Worm (Caenorhabditis elegans) whole organism, young adult: Measurements from ENCODE around the gene Y43F8B.7.

Source experiments
- B0035.1 ChIP-seq: sonication (generic microtip); optimal IDR thresholded peaks from 2 replicates; lab custom pipeline; 2016; ENCODE audit warnings: missing genetic modification characterization, mild to moderate bottlenecking, missing compliant biosample characterization, missing genotype, missing genetic modification reagents
- B0336.3 ChIP-seq: fragments of 200-800 bp; sonication (Bioruptor generic); IDR thresholded peaks from 2 replicates; pipeline ENCODE4 v1.3.6; 2022; ENCODE audit warnings: missing genetic modification characterization, missing compliant biosample characterization
- F22D6.2 ChIP-seq: sonication (generic microtip); optimal IDR thresholded peaks from 2 replicates; lab custom pipeline; 2016; ENCODE audit warnings: mild to moderate bottlenecking, missing genetic modification characterization, missing compliant biosample characterization
- F23B12.7 ChIP-seq: sonication (generic microtip); optimal IDR thresholded peaks from 2 replicates; lab custom pipeline; 2017; ENCODE audit warnings: missing genetic modification characterization, mild to moderate bottlenecking, missing compliant biosample characterization, antibody characterized with exemption, moderate library complexity; ENCODE audit not compliant: insufficient read depth
- K11D2.4 ChIP-seq: fragments of 200-800 bp; sonication (Bioruptor generic); IDR thresholded peaks from 2 replicates; pipeline ENCODE4 v1.3.6; 2022; ENCODE audit warnings: missing genetic modification reagents, missing genetic modification characterization, missing compliant biosample characterization
- K12H6.12 ChIP-seq: fragments of 200-800 bp; sonication (Bioruptor generic); optimal IDR thresholded peaks from 2 replicates; lab custom pipeline; 2018; ENCODE audit warnings: mild to moderate bottlenecking, missing genetic modification characterization, missing compliant biosample characterization
- Y53G8AR.9 ChIP-seq: fragments of 200-800 bp; sonication (Bioruptor generic); conservative IDR thresholded peaks from 2 replicates; pipeline ENCODE4 v1.3.6; 2022; ENCODE audit warnings: missing genetic modification reagents, missing genetic modification characterization, missing compliant biosample characterization
- ZK185.1 ChIP-seq: sonication (generic microtip); optimal IDR thresholded peaks from 2 replicates; lab custom pipeline; 2016; ENCODE audit warnings: mild to moderate bottlenecking, missing genetic modification characterization, missing compliant biosample characterization; ENCODE audit not compliant: poor library complexity, severe bottlenecking
- atf-7 ChIP-seq: sonication (generic microtip); optimal IDR thresholded peaks from 2 replicates; lab custom pipeline; 2017; ENCODE audit warnings: mild to moderate bottlenecking, missing genetic modification characterization, missing compliant biosample characterization
- attf-5 ChIP-seq: fragments of 200-800 bp; sonication (Bioruptor generic); optimal IDR thresholded peaks from 2 replicates; lab custom pipeline; 2018; ENCODE audit warnings: mild to moderate bottlenecking, missing genetic modification characterization, missing compliant biosample characterization
- cebp-2 ChIP-seq: fragments of 200-800 bp; sonication (Bioruptor generic); IDR thresholded peaks from 2 replicates; pipeline ENCODE4 v1.3.6; 2022; ENCODE audit warnings: missing genetic modification characterization, missing compliant biosample characterization
- ceh-58 ChIP-seq: fragments of 200-800 bp; sonication (Bioruptor generic); IDR thresholded peaks from 2 replicates; pipeline ENCODE4 v1.3.6; 2022; ENCODE audit warnings: missing genetic modification characterization, missing compliant biosample characterization
- chd-7 ChIP-seq: sonication (generic microtip); optimal IDR thresholded peaks from 2 replicates; lab custom pipeline; 2016; ENCODE audit warnings: mild to moderate bottlenecking, missing genetic modification characterization, moderate library complexity, missing compliant biosample characterization
- dox-1 ChIP-seq: fragments of 200-800 bp; sonication (Bioruptor generic); IDR thresholded peaks from 2 replicates; pipeline ENCODE4 v1.3.6; 2022; ENCODE audit warnings: missing genetic modification reagents, missing genetic modification characterization, missing compliant biosample characterization
- dpl-1 ChIP-seq: fragments of 150-350 bp; optimal IDR thresholded peaks from 2 replicates; lab custom pipeline; 2014; ENCODE audit warnings: missing biosample characterization, missing genetic modification reagents, missing genetic modification characterization
- egl-44 ChIP-seq: fragments of 200-800 bp; sonication (Bioruptor generic); IDR thresholded peaks from 2 replicates; pipeline ENCODE4 v1.3.6; 2022; ENCODE audit warnings: missing genetic modification reagents, missing genetic modification characterization, missing compliant biosample characterization
- hmg-1.2 ChIP-seq: fragments of 200-800 bp; sonication (Bioruptor generic); IDR thresholded peaks from 2 replicates; pipeline ENCODE4 v1.3.6; 2022; ENCODE audit warnings: missing genetic modification reagents, missing genetic modification characterization, missing compliant biosample characterization
- let-526 ChIP-seq: fragments of 200-800 bp; sonication (Bioruptor generic); IDR thresholded peaks from 2 replicates; pipeline ENCODE4 v1.3.6; 2022; ENCODE audit warnings: missing genetic modification reagents, missing genetic modification characterization, missing compliant biosample characterization
- let-607 ChIP-seq, 2 experiments: fragments of 200-800 bp in 1 of 2; sonication (Bioruptor generic) in 1 of 2; sonication (generic microtip) in 1 of 2; optimal IDR thresholded peaks; 2 replicates each; lab custom pipeline; 2016 to 2018; ENCODE audit warnings: mild to moderate bottlenecking in 2 of 2, missing compliant biosample characterization in 2 of 2, missing genetic modification characterization in 2 of 2, moderate library complexity in 2 of 2, missing genotype in 1 of 2
- lin-26 ChIP-seq: fragments of 200-800 bp; sonication (Bioruptor generic); IDR thresholded peaks from 2 replicates; pipeline ENCODE4 v1.3.6; 2022; ENCODE audit warnings: missing genetic modification reagents, missing genetic modification characterization, missing compliant biosample characterization
- lin-35 ChIP-seq, 3 experiments: fragments of 150-350 bp in 2 of 3; sonication (generic microtip) in 1 of 3; optimal IDR thresholded peaks; 2 replicates each; lab custom pipeline; 2014 to 2018; ENCODE audit warnings: missing biosample characterization in 3 of 3, missing genetic modification characterization in 3 of 3, missing genetic modification reagents in 3 of 3
- lin-54 ChIP-seq: fragments of 200-800 bp; sonication (Bioruptor generic); optimal IDR thresholded peaks from 2 replicates; lab custom pipeline; 2018; ENCODE audit warnings: mild to moderate bottlenecking, missing genetic modification characterization, missing compliant biosample characterization
- madf-10 ChIP-seq: sonication (generic microtip); optimal IDR thresholded peaks from 2 replicates; lab custom pipeline; 2016; ENCODE audit warnings: mild to moderate bottlenecking, missing genetic modification characterization, missing compliant biosample characterization
- madf-6 ChIP-seq: fragments of 200-800 bp; sonication (Bioruptor generic); IDR thresholded peaks from 2 replicates; pipeline ENCODE4 v1.3.6; 2022; ENCODE audit warnings: missing genetic modification reagents, missing genetic modification characterization, missing compliant biosample characterization
- mcd-1 ChIP-seq: fragments of 200-800 bp; sonication (Bioruptor generic); IDR thresholded peaks from 2 replicates; pipeline ENCODE4 v1.3.6; 2022; ENCODE audit warnings: missing genetic modification reagents, missing genetic modification characterization, missing compliant biosample characterization
- nfyb-1 ChIP-seq: fragments of 200-800 bp; sonication (Bioruptor generic); IDR thresholded peaks from 2 replicates; pipeline ENCODE4 v1.3.6; 2022; ENCODE audit warnings: missing genetic modification reagents, missing genetic modification characterization, missing compliant biosample characterization
- nhr-179 ChIP-seq: sonication (generic microtip); optimal IDR thresholded peaks from 2 replicates; lab custom pipeline; 2016; ENCODE audit warnings: mild to moderate bottlenecking, missing genetic modification characterization, missing compliant biosample characterization
- nhr-27 ChIP-seq: fragments of 200-800 bp; sonication (Bioruptor generic); optimal IDR thresholded peaks from 2 replicates; lab custom pipeline; 2018; ENCODE audit warnings: mild to moderate bottlenecking, missing genetic modification characterization, moderate library complexity, missing compliant biosample characterization
- nhr-80 ChIP-seq: sonication (generic microtip); optimal IDR thresholded peaks from 2 replicates; lab custom pipeline; 2016; ENCODE audit warnings: missing genetic modification characterization, missing compliant biosample characterization
- nhr-90 ChIP-seq: sonication (generic microtip); optimal IDR thresholded peaks from 2 replicates; lab custom pipeline; 2016; ENCODE audit warnings: missing genotype, mild to moderate bottlenecking, missing genetic modification characterization, missing compliant biosample characterization
- pbrm-1 ChIP-seq: fragments of 200-800 bp; sonication (Bioruptor generic); IDR thresholded peaks from 2 replicates; pipeline ENCODE4 v1.3.6; 2022; ENCODE audit warnings: missing genetic modification reagents, missing genetic modification characterization, missing compliant biosample characterization
- pha-4 ChIP-seq: fragments of 150-350 bp; sonication (generic microtip); optimal IDR thresholded peaks from 2 replicates; lab custom pipeline; 2014; ENCODE audit warnings: missing biosample characterization, missing genetic modification reagents, missing genetic modification characterization
- repo-1 ChIP-seq: sonication (generic microtip); optimal IDR thresholded peaks from 2 replicates; lab custom pipeline; 2017; ENCODE audit warnings: mild to moderate bottlenecking, missing genetic modification characterization, missing compliant biosample characterization
- sea-2 ChIP-seq: fragments of 200-800 bp; sonication (Bioruptor generic); IDR thresholded peaks from 2 replicates; pipeline ENCODE4 v1.3.6; 2022; ENCODE audit warnings: missing genetic modification characterization, missing compliant biosample characterization
- snpc-1.3 ChIP-seq: sonication (generic microtip); optimal IDR thresholded peaks from 2 replicates; lab custom pipeline; 2017; ENCODE audit warnings: missing genetic modification characterization, mild to moderate bottlenecking, missing compliant biosample characterization, antibody characterized with exemption, moderate library complexity, missing genotype, missing genetic modification reagents; ENCODE audit not compliant: insufficient read depth
- snpc-4 ChIP-seq, 5 experiments: fragments of 150-350 bp in 1 of 5; sonication (generic microtip) in 4 of 5; optimal IDR thresholded peaks; 2 replicates each; lab custom pipeline; 2014 to 2018; ENCODE audit warnings: missing genetic modification characterization in 5 of 5, missing biosample characterization in 3 of 5, antibody characterized with exemption in 2 of 5, mild to moderate bottlenecking in 2 of 5, missing compliant biosample characterization in 2 of 5, missing genotype in 2 of 5, moderate library complexity in 2 of 5, missing genetic modification reagents in 1 of 5
- somi-1 ChIP-seq: fragments of 200-800 bp; sonication (Bioruptor generic); optimal IDR thresholded peaks from 2 replicates; lab custom pipeline; 2018; ENCODE audit warnings: mild to moderate bottlenecking, missing genetic modification characterization, missing compliant biosample characterization
- sptf-2 ChIP-seq: fragments of 200-800 bp; sonication (Bioruptor generic); optimal IDR thresholded peaks from 2 replicates; lab custom pipeline; 2018; ENCODE audit warnings: mild to moderate bottlenecking, missing genetic modification characterization, missing compliant biosample characterization
- tbp1 ChIP-seq: fragments of 200-800 bp; sonication (Bioruptor generic); optimal IDR thresholded peaks from 2 replicates; lab custom pipeline; 2018; ENCODE audit warnings: mild to moderate bottlenecking, missing genetic modification characterization, missing compliant biosample characterization
- unc-62 ChIP-seq: fragments of 150-350 bp; optimal IDR thresholded peaks from 2 replicates; lab custom pipeline; 2014; ENCODE audit warnings: missing biosample characterization, missing genetic modification reagents, missing genetic modification characterization
- ztf-18 ChIP-seq: sonication (generic microtip); optimal IDR thresholded peaks from 2 replicates; lab custom pipeline; 2016; ENCODE audit warnings: missing genotype, mild to moderate bottlenecking, missing genetic modification characterization, missing compliant biosample characterization
- ztf-25 ChIP-seq: fragments of 200-800 bp; sonication (Bioruptor generic); IDR thresholded peaks from 2 replicates; pipeline ENCODE4 v1.3.6; 2022; ENCODE audit warnings: missing genetic modification reagents, missing genetic modification characterization, missing compliant biosample characterization
- ztf-3 ChIP-seq: fragments of 200-800 bp; sonication (Bioruptor generic); optimal IDR thresholded peaks from 2 replicates; lab custom pipeline; 2018; ENCODE audit warnings: mild to moderate bottlenecking, missing genetic modification characterization, missing compliant biosample characterization
- ztf-6 ChIP-seq: fragments of 200-800 bp; sonication (Bioruptor generic); IDR thresholded peaks from 2 replicates; pipeline ENCODE4 v1.3.6; 2022; ENCODE audit warnings: missing genetic modification reagents, missing genetic modification characterization, missing compliant biosample characterization

The Y43F8B.7 gene

DNA sequence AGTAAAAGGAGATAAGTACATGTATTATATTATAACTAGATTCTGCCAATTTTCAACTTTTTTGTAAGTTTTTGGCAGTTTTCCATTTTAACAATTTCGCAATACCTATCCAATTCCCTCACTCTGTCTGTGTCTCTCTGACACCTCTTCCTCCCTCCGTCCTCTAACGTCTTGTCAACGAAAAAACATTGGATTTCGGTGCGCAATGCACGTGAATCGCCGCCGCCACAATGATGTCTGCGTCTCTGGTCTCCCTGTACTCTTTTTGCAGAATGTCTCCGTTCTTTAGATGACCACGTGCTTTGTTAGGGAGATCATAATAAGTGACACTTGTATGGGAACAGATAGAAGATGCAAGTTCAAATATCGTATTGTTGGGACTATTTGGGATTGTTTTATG lies 38.6 kb downstream of the Y43F8B.7 start (continued):
- peak; percentile 59 to 64 for TF ChIP-seq let-607 (tag; optimal IDR thresholded peaks at IDR 0.05; lab: Kevin White, UChicago)
- TF ChIP-seq sptf-2 (GFP tag; lab: Kevin White, UChicago), result no peak
- peak; percentile 63 for TF ChIP-seq tbp1 (GFP tag; lab: Kevin White, UChicago)
- peak; percentile 88 for TF ChIP-seq madf-10 (tag; lab: Kevin White, UChicago)
- peak; percentile 90 for TF ChIP-seq attf-5
- TF ChIP-seq K12H6.12 (tag; lab: Kevin White, UChicago), result peak; percentile 90
- peak; percentile 90 for TF ChIP-seq F22D6.2 (tag; lab: Kevin White, UChicago)
- TF ChIP-seq hmg-1.2, result peak; percentile 99
- peak; percentile 92 for TF ChIP-seq chd-7
- no peak for TF ChIP-seq ceh-58 (GFP tag; lab: Robert Waterston, UW)
- no peak for TF ChIP-seq F23B12.7
- no peak for TF ChIP-seq madf-6 (GFP tag; lab: Robert Waterston, UW)
- peak; percentile 89 for TF ChIP-seq egl-44
- no peak for TF ChIP-seq ztf-6 (GFP tag; lab: Robert Waterston, UW)
- peak; percentile 97 for TF ChIP-seq somi-1
- peak; percentile 92 for TF ChIP-seq K11D2.4 (GFP tag; lab: Robert Waterston, UW)
- TF ChIP-seq ztf-3 (GFP tag; lab: Kevin White, UChicago), result peak; percentile 57
- TF ChIP-seq lin-35 (GFP tag; optimal IDR thresholded peaks at IDR 0.05; lab: Kevin White, UChicago), result peak in 1 of 3 experiments; percentile 48
- peak; percentile 75 for TF ChIP-seq let-526 (GFP tag; lab: Robert Waterston, UW)
- TF ChIP-seq lin-26 (GFP tag; lab: Robert Waterston, UW), result peak; percentile 23; the same call in 1 of the 2 replicates
- TF ChIP-seq nfyb-1 (GFP tag; lab: Robert Waterston, UW), result peak; percentile 73
- TF ChIP-seq nhr-90 (tag; lab: Kevin White, UChicago), result peak; percentile 47
- no peak for TF ChIP-seq ZK185.1 (tag; lab: Kevin White, UChicago)
- TF ChIP-seq nhr-80 (tag; lab: Kevin White, UChicago), result peak; percentile 65
- TF ChIP-seq ztf-18, result peak; percentile 11
- TF ChIP-seq B0336.3, result peak; percentile 82
- peak; percentile 66 for TF ChIP-seq mcd-1 (GFP tag; lab: Robert Waterston, UW)
- TF ChIP-seq atf-7, result peak; percentile 92
- no peak for TF ChIP-seq snpc-1.3 (tag; lab: Kevin White, UChicago)
- TF ChIP-seq ztf-25, result no peak
- TF ChIP-seq pbrm-1 (GFP tag; lab: Robert Waterston, UW), result peak; percentile 73
- no peak for TF ChIP-seq nhr-179 (tag; lab: Kevin White, UChicago)
- peak; percentile 55 for TF ChIP-seq lin-54 (GFP tag; lab: Kevin White, UChicago)
- peak; percentile 95 for TF ChIP-seq unc-62
- 0 out of 2 replicates have a peak, but pooled peaks have one; percentile 22 for TF ChIP-seq sea-2 (GFP tag; lab: Robert Waterston, UW)
- no peak for TF ChIP-seq snpc-4 (GFP tag; optimal IDR thresholded peaks at IDR 0.05; lab: Kevin White, UChicago)
- peak in 2 of 4 experiments; percentile 65 to 73 for TF ChIP-seq snpc-4 (tag; optimal IDR thresholded peaks at IDR 0.05; lab: Kevin White, UChicago)
- TF ChIP-seq nhr-27 (tag; lab: Kevin White, UChicago), result no peak
- TF ChIP-seq B0035.1, result peak; percentile 38
- 0 out of 2 replicates have a peak, but pooled peaks have one; percentile 25 for TF ChIP-seq cebp-2 (GFP tag; lab: Robert Waterston, UW)
- TF ChIP-seq dox-1 (GFP tag; lab: Robert Waterston, UW), result peak; percentile 73
- TF ChIP-seq Y53G8AR.9 (GFP tag; lab: Robert Waterston, UW), result peak; percentile 85; the same call in 1 of the 2 replicates
- TF ChIP-seq dpl-1 (GFP tag; lab: Kevin White, UChicago), result no peak
- TF ChIP-seq repo-1, result peak; percentile 53
- TF ChIP-seq pha-4, result peak; percentile 57
